Fruit fly (Drosophila melanogaster) whole organism, embryonic: ENCODE results near the gene mRpS7.
A peak's percentile ranks its signal among the peaks of the same experiment; 100 is the strongest.

ENCODE experiments used
- CG10366 ChIP-seq: fragments of 200-800 bp; sonication (Bioruptor generic); IDR thresholded peaks from 2 replicates; pipeline ENCODE4 v1.3.6; 2022; ENCODE audit warnings: missing biosample characterization, missing genetic modification characterization
- CG10462 ChIP-seq: fragments of 200-800 bp; sonication (Bioruptor generic); optimal IDR thresholded peaks from 2 replicates; lab custom pipeline; 2016; ENCODE audit warnings: missing biosample characterization, missing genetic modification characterization
- CG10979 ChIP-seq: fragments of 200-800 bp; sonication (Bioruptor generic); optimal IDR thresholded peaks from 2 replicates; lab custom pipeline; 2018; ENCODE audit warnings: missing biosample characterization, mild to moderate bottlenecking, missing genetic modification characterization, moderate library complexity
- CG11560 ChIP-seq: fragments of 200-800 bp; sonication (Bioruptor generic); IDR thresholded peaks from 3 replicates; pipeline ENCODE4 v1.3.6; 2022; ENCODE audit warnings: missing biosample characterization, missing genetic modification characterization
- CG12299 ChIP-seq: fragments of 200-800 bp; sonication (Bioruptor generic); optimal IDR thresholded peaks from 2 replicates; lab custom pipeline; 2018; ENCODE audit warnings: missing biosample characterization, mild to moderate bottlenecking, missing genetic modification characterization
- CG12659 ChIP-seq: fragments of 200-800 bp; sonication (Bioruptor generic); optimal IDR thresholded peaks from 3 replicates; lab custom pipeline; 2017; ENCODE audit warnings: mild to moderate bottlenecking, missing biosample characterization, missing genetic modification reagents, missing genetic modification characterization
- CG13894 ChIP-seq: fragments of 200-800 bp; sonication (Bioruptor generic); optimal IDR thresholded peaks from 3 replicates; lab custom pipeline; 2018; ENCODE audit warnings: missing biosample characterization, mild to moderate bottlenecking, missing genetic modification characterization, moderate library complexity
- CG14441 ChIP-seq: fragments of 200-800 bp; sonication (Bioruptor generic); IDR thresholded peaks from 2 replicates; pipeline ENCODE4 v1.3.6; 2022; ENCODE audit warnings: missing biosample characterization, missing genetic modification characterization
- CG17612 ChIP-seq: fragments of 200-800 bp; sonication (Bioruptor generic); IDR thresholded peaks from 2 replicates; pipeline ENCODE4 v1.3.6; 2022; ENCODE audit warnings: missing biosample characterization, missing genetic modification characterization
- CG1792 ChIP-seq: fragments of 200-800 bp; sonication (Bioruptor generic); optimal IDR thresholded peaks from 2 replicates; lab custom pipeline; 2016; ENCODE audit warnings: missing biosample characterization, missing genetic modification characterization
- CG2712 ChIP-seq: fragments of 200-800 bp; optimal IDR thresholded peaks from 3 replicates; lab custom pipeline; 2019; ENCODE audit warnings: missing biosample characterization, mild to moderate bottlenecking, missing genetic modification characterization, moderate library complexity
- CG3726 ChIP-seq: fragments of 200-800 bp; sonication (Bioruptor generic); IDR thresholded peaks from 3 replicates; pipeline ENCODE4, ENCODE4 v1.3.6; 2022; ENCODE audit warnings: missing biosample characterization, missing genetic modification characterization
- CG3995 ChIP-seq: fragments of 200-800 bp; sonication (Bioruptor generic); optimal IDR thresholded peaks from 3 replicates; lab custom pipeline; 2016; ENCODE audit warnings: missing biosample characterization, missing genetic modification characterization
- CG4282 ChIP-seq: fragments of 200-800 bp; sonication (Bioruptor generic); optimal IDR thresholded peaks from 2 replicates; lab custom pipeline; 2016; ENCODE audit warnings: missing biosample characterization, missing genetic modification characterization
- CG4360 ChIP-seq: fragments of 200-800 bp; sonication (Bioruptor generic); IDR thresholded peaks from 2 replicates; pipeline ENCODE4 v1.3.6; 2022; ENCODE audit warnings: missing biosample characterization, missing genetic modification characterization
- CG4424 ChIP-seq: fragments of 200-800 bp; sonication (Bioruptor generic); optimal IDR thresholded peaks from 3 replicates; lab custom pipeline; 2016; ENCODE audit warnings: missing biosample characterization, missing genetic modification characterization
- CG7745 ChIP-seq: fragments of 200-800 bp; sonication (Bioruptor generic); optimal IDR thresholded peaks from 2 replicates; lab custom pipeline; 2018; ENCODE audit warnings: missing biosample characterization, mild to moderate bottlenecking, missing genetic modification characterization, moderate library complexity
- CTCF ChIP-seq: fragments of 200-800 bp; sonication (Bioruptor generic); optimal IDR thresholded peaks from 2 replicates; lab custom pipeline; 2017; ENCODE audit warnings: missing biosample characterization, mild to moderate bottlenecking, missing genetic modification characterization, moderate library complexity
- D19A ChIP-seq: fragments of 200-800 bp; optimal IDR thresholded peaks from 3 replicates; lab custom pipeline; 2019; ENCODE audit warnings: missing biosample characterization, mild to moderate bottlenecking, missing genetic modification characterization, moderate library complexity
- ERR ChIP-seq: fragments of 200-800 bp; sonication (Bioruptor generic); optimal IDR thresholded peaks from 2 replicates; lab custom pipeline; 2016; ENCODE audit warnings: missing biosample characterization, missing genetic modification characterization
- GATAe ChIP-seq: fragments of 200-800 bp; sonication (Bioruptor generic); conservative IDR thresholded peaks from 2 replicates; pipeline ENCODE4 v1.3.6; 2022; ENCODE audit warnings: missing biosample characterization, missing genetic modification characterization
- HLH3B ChIP-seq: fragments of 200-800 bp; sonication (Bioruptor generic); IDR thresholded peaks from 2 replicates; pipeline ENCODE4 v1.3.6; 2022; ENCODE audit warnings: missing biosample characterization, missing genetic modification characterization
- HLH54F ChIP-seq: fragments of 200-800 bp; sonication (Bioruptor generic); optimal IDR thresholded peaks from 3 replicates; lab custom pipeline; 2016; ENCODE audit warnings: missing biosample characterization, missing genetic modification characterization
- Hr51 ChIP-seq, 2 experiments: fragments of 200-800 bp; sonication (Bioruptor generic); optimal IDR thresholded peaks; 2 replicates in 1 of 2; 3 replicates in 1 of 2; lab custom pipeline; 2016 to 2018; ENCODE audit warnings: missing biosample characterization in 2 of 2, missing genetic modification characterization in 2 of 2, mild to moderate bottlenecking in 1 of 2, moderate library complexity in 1 of 2
- Kr ChIP-seq: fragments of 200-800 bp; sonication (Bioruptor generic); optimal IDR thresholded peaks from 2 replicates; lab custom pipeline; 2017; ENCODE audit warnings: missing biosample characterization, mild to moderate bottlenecking, missing genetic modification characterization
- MTF-1 ChIP-seq: fragments of 200-800 bp; sonication (Bioruptor generic); optimal IDR thresholded peaks from 2 replicates; lab custom pipeline; 2018; ENCODE audit warnings: missing biosample characterization, mild to moderate bottlenecking, missing genetic modification characterization, borderline replicate concordance
- Mrtf ChIP-seq: fragments of 200-800 bp; sonication (Bioruptor generic); IDR thresholded peaks from 3 replicates; pipeline ENCODE4 v1.3.6; 2022; ENCODE audit warnings: missing biosample characterization, missing genetic modification characterization
- NC2α ChIP-seq: fragments of 200-800 bp; sonication (Bioruptor generic); optimal IDR thresholded peaks from 2 replicates; lab custom pipeline; 2016; ENCODE audit warnings: missing biosample characterization, missing genetic modification characterization
- Opbp ChIP-seq: fragments of 200-800 bp; sonication (Bioruptor generic); IDR thresholded peaks from 3 replicates; pipeline ENCODE4 v1.3.6; 2022; ENCODE audit warnings: missing biosample characterization, missing genetic modification characterization; ENCODE audit not compliant: partially characterized antibody
- Optix ChIP-seq: fragments of 200-800 bp; sonication (Bioruptor generic); IDR thresholded peaks from 3 replicates; pipeline ENCODE4 v1.3.6; 2022; ENCODE audit warnings: missing biosample characterization, missing genetic modification characterization
- Side ChIP-seq: fragments of 200-800 bp; sonication (Bioruptor generic); optimal IDR thresholded peaks from 2 replicates; lab custom pipeline; 2016; ENCODE audit warnings: missing biosample characterization, missing genetic modification characterization
- Trl ChIP-seq, 3 experiments: fragments of >200 bp in 2 of 3; fragments of 200-800 bp in 1 of 3; sonication (Bioruptor generic) in 1 of 3; optimal IDR thresholded peaks; 2 replicates in 1 of 3; 3 replicates in 2 of 3; lab custom pipeline; 2016 to 2017; ENCODE audit warnings: missing biosample characterization in 1 of 3, missing genetic modification characterization in 1 of 3
- amos ChIP-seq: fragments of 200-800 bp; sonication (Bioruptor generic); IDR thresholded peaks from 2 replicates; pipeline ENCODE4 v1.3.6; 2022; ENCODE audit warnings: missing biosample characterization, missing genetic modification characterization; ENCODE audit not compliant: partially characterized antibody
- ato ChIP-seq: fragments of 200-800 bp; sonication (Bioruptor generic); IDR thresholded peaks from 2 replicates; pipeline ENCODE4 v1.3.6; 2022; ENCODE audit warnings: missing biosample characterization, missing genetic modification characterization; ENCODE audit not compliant: partially characterized antibody
- bigmax ChIP-seq: fragments of 200-800 bp; sonication (Bioruptor generic); optimal IDR thresholded peaks from 2 replicates; lab custom pipeline; 2018; ENCODE audit warnings: missing biosample characterization, mild to moderate bottlenecking, missing genetic modification characterization
- cas ChIP-seq: fragments of 200-800 bp; sonication (Bioruptor generic); IDR thresholded peaks from 2 replicates; pipeline ENCODE4 v1.3.6; 2022; ENCODE audit warnings: missing biosample characterization, missing genetic modification characterization
- cato ChIP-seq: fragments of 200-800 bp; sonication (Bioruptor generic); optimal IDR thresholded peaks from 2 replicates; lab custom pipeline; 2016; ENCODE audit warnings: missing biosample characterization, missing genetic modification characterization, borderline replicate concordance
- chm ChIP-seq: fragments of 200-800 bp; sonication (Bioruptor generic); IDR thresholded peaks from 2 replicates; pipeline ENCODE4 v1.3.6; 2022; ENCODE audit warnings: missing biosample characterization, missing genetic modification characterization
- dimm ChIP-seq: fragments of 200-800 bp; sonication (Bioruptor generic); IDR thresholded peaks from 2 replicates; pipeline ENCODE4 v1.3.6; 2022; ENCODE audit warnings: missing biosample characterization, missing genetic modification characterization
- gsb-n ChIP-seq: fragments of 200-800 bp; sonication (Bioruptor generic); optimal IDR thresholded peaks from 3 replicates; lab custom pipeline; 2018; ENCODE audit warnings: missing biosample characterization, mild to moderate bottlenecking, missing genetic modification characterization
- hkb ChIP-seq, 2 experiments: fragments of 200-800 bp in 1 of 2; fragments of >200 bp in 1 of 2; sonication (Bioruptor generic) in 1 of 2; IDR thresholded peaks in 1 of 2; optimal IDR thresholded peaks in 1 of 2; 2 replicates each; pipeline versions ENCODE4 v1.3.6 to Lab custom; 2017 to 2022; ENCODE audit warnings: missing biosample characterization in 1 of 2, missing genetic modification characterization in 1 of 2
- jigr1 ChIP-seq: fragments of 200-800 bp; sonication (Bioruptor generic); IDR thresholded peaks from 3 replicates; pipeline ENCODE4 v1.3.6; 2022; ENCODE audit warnings: missing biosample characterization, missing genetic modification characterization
- klu ChIP-seq: fragments of 200-800 bp; sonication (Bioruptor generic); IDR thresholded peaks from 2 replicates; pipeline ENCODE4 v1.3.6; 2022; ENCODE audit warnings: missing biosample characterization, missing genetic modification characterization
- lov ChIP-seq, 2 experiments: fragments of 200-800 bp in 1 of 2; fragments of >200 bp in 1 of 2; sonication (Bioruptor generic) in 1 of 2; IDR thresholded peaks in 1 of 2; optimal IDR thresholded peaks in 1 of 2; 2 replicates in 1 of 2; 3 replicates in 1 of 2; pipeline versions ENCODE4 v1.3.6 to Lab custom; 2017 to 2022; ENCODE audit warnings: missing biosample characterization in 1 of 2, missing genetic modification characterization in 1 of 2
- pum ChIP-seq: fragments of 200-800 bp; sonication (Bioruptor generic); optimal IDR thresholded peaks from 2 replicates; lab custom pipeline; 2016; ENCODE audit warnings: missing biosample characterization, missing genetic modification characterization
- sd ChIP-seq: fragments of 200-800 bp; sonication (Bioruptor generic); optimal IDR thresholded peaks from 3 replicates; lab custom pipeline; 2018; ENCODE audit warnings: missing biosample characterization, mild to moderate bottlenecking, missing genetic modification characterization, moderate library complexity
- sug ChIP-seq: fragments of 200-800 bp; optimal IDR thresholded peaks from 2 replicates; lab custom pipeline; 2019; ENCODE audit warnings: missing biosample characterization, mild to moderate bottlenecking, missing genetic modification characterization, moderate library complexity
- trem ChIP-seq: fragments of 200-800 bp; optimal IDR thresholded peaks from 3 replicates; lab custom pipeline; 2019; ENCODE audit warnings: missing biosample characterization, mild to moderate bottlenecking, missing genetic modification characterization, moderate library complexity
- wek ChIP-seq: fragments of 200-800 bp; sonication (Bioruptor generic); optimal IDR thresholded peaks from 3 replicates; lab custom pipeline; 2018; ENCODE audit warnings: missing biosample characterization, mild to moderate bottlenecking, missing genetic modification characterization, moderate library complexity

The mRpS7 gene

DNA sequence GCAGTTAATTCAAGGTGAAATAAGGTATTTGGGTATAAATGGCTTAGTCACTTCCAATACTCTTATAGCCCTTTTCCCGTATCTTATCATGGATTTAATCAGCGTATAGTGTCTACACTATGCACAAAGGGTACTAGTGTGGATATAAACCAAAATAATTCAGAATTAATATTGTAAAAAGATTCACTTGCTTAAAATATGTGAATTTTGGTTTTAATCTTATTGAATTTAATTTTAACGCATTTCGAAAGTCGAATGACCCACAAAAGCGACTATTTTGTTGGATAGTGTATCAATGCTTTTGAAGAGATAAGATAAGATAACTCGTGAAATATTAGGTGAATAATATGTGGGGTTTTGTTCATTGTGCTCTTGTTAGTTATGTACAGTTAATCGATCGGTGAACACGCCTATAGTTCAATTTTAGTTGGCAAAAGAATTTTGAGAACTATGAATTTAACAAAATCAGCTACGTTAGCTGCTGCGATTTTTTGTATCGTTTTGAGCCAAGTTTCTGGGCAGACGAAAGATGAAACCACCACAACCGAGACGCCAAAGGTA is 4.5 kb upstream of the mRpS7 start, which contains the start of gene CG5096 (continued):
- TF ChIP-seq CG10366 (GFP tag; lab: Robert Waterston, UW) (peak; percentile 91), pum (GFP tag; lab: Kevin White, UChicago) (peak; percentile 53), CTCF (GFP tag; lab: Kevin White, UChicago) (peak; percentile 7), cato (GFP tag; lab: Kevin White, UChicago) (peak; percentile 50), CG10462 (GFP tag; lab: Kevin White, UChicago) (peak; percentile 52), Trl (optimal IDR thresholded peaks at IDR 0.05; lab: Kevin White, UChicago) (no peak), Trl (GFP tag; optimal IDR thresholded peaks at IDR 0.05; lab: Kevin White, UChicago) (peak; percentile 74), CG11560 (tag; lab: Robert Waterston, UW) (no peak), HLH3B (GFP tag; lab: Robert Waterston, UW) (peak; percentile 93; the same call in 1 of the 2 replicates), CG4360 (GFP tag; lab: Robert Waterston, UW) (peak; percentile 62), CG4282 (GFP tag; lab: Kevin White, UChicago) (peak; percentile 2), CG3726 (GFP tag; lab: Robert Waterston, UW) (peak; percentile 48; the same call in 1 of the 3 replicates), Mrtf (GFP tag; lab: Robert Waterston, UW) (no peak; the same call in 2 of the 3 replicates), chm (GFP tag; lab: Robert Waterston, UW) (peak; percentile 83), amos (GFP tag; lab: Robert Waterston, UW) (no peak), Optix (GFP tag; lab: Robert Waterston, UW) (no peak), D19A (tag; lab: Kevin White, UChicago) (peak; percentile 96), sug (tag; lab: Kevin White, UChicago) (peak; percentile 89), dimm (GFP tag; lab: Robert Waterston, UW) (no peak; the same call in 1 of the 2 replicates), NC2α (peak; percentile 33), CG14441 (GFP tag; lab: Robert Waterston, UW) (peak; percentile 92), CG2712 (tag; lab: Kevin White, UChicago) (peak; percentile 90), CG4424 (GFP tag; lab: Kevin White, UChicago) (peak; percentile 74), CG1792 (GFP tag; lab: Kevin White, UChicago) (peak; percentile 78), sd (tag; lab: Kevin White, UChicago) (peak; percentile 91), CG12299 (tag; lab: Kevin White, UChicago) (peak; percentile 90), ato (no peak), jigr1 (GFP tag; lab: Robert Waterston, UW) (0 out of 3 replicates have a peak, but pooled peaks have one; percentile 47), Hr51 (GFP tag; optimal IDR thresholded peaks at IDR 0.05; lab: Kevin White, UChicago) (peak; percentile 58 to 93), CG10979 (tag; lab: Kevin White, UChicago) (peak; percentile 80), GATAe (peak; percentile 100), MTF-1 (GFP tag; lab: Kevin White, UChicago) (peak; percentile 60), cas (peak; percentile 76; the same call in 1 of the 2 replicates), CG13894 (peak; percentile 96), hkb (optimal IDR thresholded peaks at IDR 0.05; lab: Kevin White, UChicago) (no peak), hkb (GFP tag; IDR thresholded peaks at IDR 0.05; lab: Robert Waterston, UW) (peak; percentile 96), Opbp (GFP tag; lab: Robert Waterston, UW) (no peak), ERR (GFP tag; lab: Kevin White, UChicago) (peak; percentile 77), trem (peak; percentile 75), Kr (GFP tag; lab: Kevin White, UChicago) (no peak), wek (GFP tag; lab: Kevin White, UChicago) (peak; percentile 48), gsb-n (tag; lab: Kevin White, UChicago) (peak; percentile 72), CG17612 (GFP tag; lab: Robert Waterston, UW) (peak; percentile 74), lov (optimal IDR thresholded peaks at IDR 0.05; lab: Kevin White, UChicago) (no peak), lov (GFP tag; IDR thresholded peaks at IDR 0.05; lab: Robert Waterston, UW) (peak; percentile 67; the same call in 1 of the 3 replicates), CG3995 (GFP tag; lab: Kevin White, UChicago) (peak; percentile 49), CG12659 (GFP tag; lab: Kevin White, UChicago) (peak; percentile 90), bigmax (GFP tag; lab: Kevin White, UChicago) (peak; percentile 40), Side (GFP tag; lab: Kevin White, UChicago) (peak; percentile 83), klu (peak; percentile 71), CG7745 (tag; lab: Kevin White, UChicago) (no peak), HLH54F (GFP tag; lab: Kevin White, UChicago) (peak; percentile 76)
